Fruit fly (Drosophila melanogaster): ENCODE data around the gene REPTOR-BP.
A peak's percentile ranks its signal among the peaks of the same experiment; 100 is the strongest.

The REPTOR-BP gene

dm6 chr2L:10292066-10292560 lies 28.2 kb downstream of the REPTOR-BP start, which contains the start of gene Ufd4 (continued):
- TF ChIP-seq Dref (GFP tag; IDR thresholded peaks at IDR 0.05): peak; percentile 81
- TF ChIP-seq CG4854 (GFP tag; optimal IDR thresholded peaks at IDR 0.05): peak; percentile 35
- TF ChIP-seq Oli (tag; optimal IDR thresholded peaks at IDR 0.05): no peak
- peak; percentile 64 for TF ChIP-seq HmgZ (tag; optimal IDR thresholded peaks at IDR 0.05)
- TF ChIP-seq CG18476 (GFP tag; optimal IDR thresholded peaks at IDR 0.05): peak; percentile 69
- TF ChIP-seq CG12659 (GFP tag; optimal IDR thresholded peaks at IDR 0.05): peak; percentile 79
- no peak for TF ChIP-seq D (optimal IDR thresholded peaks at IDR 0.05)
- TF ChIP-seq D (GFP tag; optimal IDR thresholded peaks at IDR 0.05): peak; percentile 26
- no peak for TF ChIP-seq CG11456 (GFP tag; IDR thresholded peaks at IDR 0.05)
- TF ChIP-seq gfzf (GFP tag; optimal IDR thresholded peaks at IDR 0.05): peak; percentile 14
- no peak for TF ChIP-seq Oaz (GFP tag; IDR thresholded peaks at IDR 0.05)
- TF ChIP-seq CG32767 (GFP tag; IDR thresholded peaks at IDR 0.05): peak; percentile 50; the same call in 1 of the 2 replicates
- TF ChIP-seq vfl (GFP tag; optimal IDR thresholded peaks at IDR 0.05): peak; percentile 46
- TF ChIP-seq CrebB (tag; optimal IDR thresholded peaks at IDR 0.05): peak; percentile 9
- peak; percentile 19 for TF ChIP-seq CG18011 (GFP tag; optimal IDR thresholded peaks at IDR 0.05)
- TF ChIP-seq vvl (GFP tag; IDR thresholded peaks at IDR 0.05): peak; percentile 88; the same call in 1 of the 2 replicates
- TF ChIP-seq bab2 (GFP tag; optimal IDR thresholded peaks at IDR 0.05): peak; percentile 56
- peak; percentile 54 for TF ChIP-seq Dad (GFP tag; optimal IDR thresholded peaks at IDR 0.05)
- TF ChIP-seq ems (GFP tag; optimal IDR thresholded peaks at IDR 0.05): peak; percentile 64
- peak; percentile 64 for TF ChIP-seq CG10979 (tag; optimal IDR thresholded peaks at IDR 0.05)
- TF ChIP-seq HLH54F (GFP tag; optimal IDR thresholded peaks at IDR 0.05): peak; percentile 63
- TF ChIP-seq CG13287 (GFP tag; IDR thresholded peaks at IDR 0.05; ENCODE audit: partially characterized antibody): peak; percentile 60; the same call in 1 of the 2 replicates
- TF ChIP-seq HmgD (GFP tag; optimal IDR thresholded peaks at IDR 0.05): no peak
- TF ChIP-seq CG2120 (GFP tag; optimal IDR thresholded peaks at IDR 0.05): peak; percentile 79
- peak; percentile 46 for TF ChIP-seq CG1602 (GFP tag; optimal IDR thresholded peaks at IDR 0.05)
- TF ChIP-seq CG2199 (GFP tag; IDR thresholded peaks at IDR 0.05): 0 out of 3 replicates have a peak, but pooled peaks have one; percentile 7
- no peak for TF ChIP-seq lilli (GFP tag; optimal IDR thresholded peaks at IDR 0.05)
- peak; percentile 93 for TF ChIP-seq sens (GFP tag)
- peak; percentile 63 for TF ChIP-seq CG16863 (GFP tag; optimal IDR thresholded peaks at IDR 0.05)
- TF ChIP-seq CG1792 (GFP tag; optimal IDR thresholded peaks at IDR 0.05): peak; percentile 20
- no peak for TF ChIP-seq CG4707 (GFP tag; optimal IDR thresholded peaks at IDR 0.05)
- TF ChIP-seq Dbx (GFP tag; IDR thresholded peaks at IDR 0.05): peak; percentile 68; the same call in 1 of the 3 replicates
- TF ChIP-seq chif (GFP tag; optimal IDR thresholded peaks at IDR 0.05): peak; percentile 16 to 49
- peak; percentile 72 for TF ChIP-seq chn (GFP tag; optimal IDR thresholded peaks at IDR 0.05)
- peak; percentile 93 for TF ChIP-seq onecut (GFP tag; IDR thresholded peaks at IDR 0.05)
- TF ChIP-seq CG12744 (GFP tag; optimal IDR thresholded peaks at IDR 0.05): peak; percentile 61
- peak; percentile 78 for TF ChIP-seq Nf-YC (tag; optimal IDR thresholded peaks at IDR 0.05)
- no peak for TF ChIP-seq CG4404 (GFP tag; IDR thresholded peaks at IDR 0.05)
- TF ChIP-seq Max (GFP tag; optimal IDR thresholded peaks at IDR 0.05): peak; percentile 53
- TF ChIP-seq Hr3 (GFP tag; optimal IDR thresholded peaks at IDR 0.05): peak; percentile 30
- peak; percentile 62 for TF ChIP-seq dmrt11E (tag; optimal IDR thresholded peaks at IDR 0.05)
- TF ChIP-seq run (tag; optimal IDR thresholded peaks at IDR 0.05): peak; percentile 1
- peak; percentile 57 for TF ChIP-seq CG12155 (GFP tag; optimal IDR thresholded peaks at IDR 0.05)
- TF ChIP-seq CG6683 (GFP tag; optimal IDR thresholded peaks at IDR 0.05): peak; percentile 24
- peak; percentile 75; the same call in 2 of the 3 replicates for TF ChIP-seq zfh1 (GFP tag; IDR thresholded peaks at IDR 0.05)
- peak; percentile 7 for TF ChIP-seq CG12942 (GFP tag; optimal IDR thresholded peaks at IDR 0.05)
- peak; percentile 82 for TF ChIP-seq CG12391 (tag; optimal IDR thresholded peaks at IDR 0.05)
- peak; percentile 46; the same call in 1 of the 3 replicates for TF ChIP-seq B-H1 (GFP tag; IDR thresholded peaks at IDR 0.05)
- TF ChIP-seq fu2 (GFP tag; optimal IDR thresholded peaks at IDR 0.05): peak; percentile 40
- peak; percentile 78 for TF ChIP-seq Atf6 (GFP tag; IDR thresholded peaks at IDR 0.05)
- TF ChIP-seq fd3F (GFP tag; optimal IDR thresholded peaks at IDR 0.05): peak; percentile 60
